Worm (Caenorhabditis elegans) whole organism, midembryonic: ENCODE measurements around the gene fbxa-2.

ENCODE experiments used
- flt-1 ChIP-seq: fragments of 200-800 bp; sonication (Bioruptor generic); IDR thresholded peaks from 2 replicates; pipeline ENCODE4 v1.3.6; 2022; ENCODE audit warnings: missing genetic modification characterization, missing compliant biosample characterization
- klf-2 ChIP-seq: fragments of 200-800 bp; sonication (Bioruptor generic); conservative IDR thresholded peaks from 2 replicates; pipeline ENCODE4 v1.3.6; 2022; ENCODE audit warnings: missing genetic modification reagents, missing genetic modification characterization, missing compliant biosample characterization
- tab-1 ChIP-seq: fragments of 200-800 bp; sonication (Bioruptor generic); IDR thresholded peaks from 2 replicates; pipeline ENCODE4 v1.3.6; 2022; ENCODE audit warnings: missing genetic modification characterization, missing compliant biosample characterization

- TF ChIP-seq flt-1 (GFP tag; lab: Robert Waterston, UW) (no peak), klf-2 (no peak), tab-1 (no peak)
Measured at ce11 chrV:16256395-16256794, 13.1 kb downstream of the fbxa-2 start, which contains the start of gene bgnt-1.3.
